Worm (Caenorhabditis elegans) whole organism, mixed stage, embryonic: Measurements from ENCODE around the gene F18E3.10.

Experiments used
- M03D4.4 ChIP-seq: sonication (generic microtip); optimal IDR thresholded peaks from 2 replicates; lab custom pipeline; 2017; ENCODE audit warnings: mild to moderate bottlenecking, missing genetic modification characterization, missing compliant biosample characterization
- bed-3 ChIP-seq: fragments of 200-800 bp; sonication (Bioruptor generic); optimal IDR thresholded peaks from 3 replicates; lab custom pipeline; 2018; ENCODE audit warnings: mild to moderate bottlenecking, missing genetic modification characterization, moderate library complexity, missing compliant biosample characterization
- blmp-1 ChIP-seq: fragments of 150-350 bp; optimal IDR thresholded peaks from 2 replicates; lab custom pipeline; 2014; ENCODE audit warnings: missing biosample characterization, missing genetic modification characterization
- ceh-39 ChIP-seq: fragments of 150-350 bp; optimal IDR thresholded peaks from 2 replicates; lab custom pipeline; 2014; ENCODE audit warnings: missing biosample characterization, missing genetic modification characterization
- ceh-43 ChIP-seq: fragments of 200-800 bp; sonication (Bioruptor generic); optimal IDR thresholded peaks from 2 replicates; lab custom pipeline; 2018; ENCODE audit warnings: mild to moderate bottlenecking, missing genetic modification characterization, moderate library complexity, missing compliant biosample characterization
- drap-1 ChIP-seq: fragments of 200-800 bp; sonication (Bioruptor generic); optimal IDR thresholded peaks from 3 replicates; lab custom pipeline; 2018; ENCODE audit warnings: mild to moderate bottlenecking, missing genetic modification characterization, missing compliant biosample characterization
- elt-1 ChIP-seq: sonication (generic microtip); optimal IDR thresholded peaks from 2 replicates; lab custom pipeline; 2017; ENCODE audit warnings: missing genetic modification characterization, mild to moderate bottlenecking, missing compliant biosample characterization, antibody characterized with exemption, moderate library complexity, borderline replicate concordance; ENCODE audit not compliant: insufficient read depth
- elt-3 ChIP-seq: fragments of 150-350 bp; optimal IDR thresholded peaks from 2 replicates; lab custom pipeline; 2014; ENCODE audit warnings: missing biosample characterization, missing genetic modification characterization
- flh-1 ChIP-seq: fragments of 200-800 bp; sonication (Bioruptor generic); optimal IDR thresholded peaks from 2 replicates; lab custom pipeline; 2018; ENCODE audit warnings: mild to moderate bottlenecking, missing genetic modification characterization, moderate library complexity, missing compliant biosample characterization
- ham-2 ChIP-seq: fragments of 200-800 bp; sonication (Bioruptor generic); optimal IDR thresholded peaks from 2 replicates; lab custom pipeline; 2018; ENCODE audit warnings: mild to moderate bottlenecking, missing genetic modification characterization, missing compliant biosample characterization
- hlh-1 ChIP-seq: fragments of 150-350 bp; optimal IDR thresholded peaks from 2 replicates; lab custom pipeline; 2014; ENCODE audit warnings: missing biosample characterization, missing genetic modification reagents, missing genetic modification characterization
- lin-13 ChIP-seq: fragments of 150-350 bp; optimal IDR thresholded peaks from 2 replicates; lab custom pipeline; 2014; ENCODE audit warnings: missing biosample characterization, missing genetic modification characterization
- lin-32 ChIP-seq: fragments of 200-800 bp; sonication (Bioruptor generic); optimal IDR thresholded peaks from 2 replicates; lab custom pipeline; 2018; ENCODE audit warnings: mild to moderate bottlenecking, missing genetic modification characterization, missing compliant biosample characterization
- lsy-2 ChIP-seq: fragments of 150-350 bp; optimal IDR thresholded peaks from 2 replicates; lab custom pipeline; 2014; ENCODE audit warnings: missing biosample characterization, missing genetic modification characterization
- mab-5 ChIP-seq: fragments of 150-350 bp; optimal IDR thresholded peaks from 2 replicates; lab custom pipeline; 2014; ENCODE audit warnings: missing biosample characterization, missing genetic modification characterization
- mep-1 ChIP-seq: fragments of 150-350 bp; optimal IDR thresholded peaks from 2 replicates; lab custom pipeline; 2017; ENCODE audit warnings: missing biosample characterization, missing genetic modification reagents, missing genetic modification characterization, inconsistent platforms
- mls-2 ChIP-seq: sonication (generic microtip); optimal IDR thresholded peaks from 2 replicates; lab custom pipeline; 2016; ENCODE audit warnings: mild to moderate bottlenecking, missing genetic modification characterization, moderate library complexity, missing compliant biosample characterization
- nhr-2 ChIP-seq: fragments of 150-350 bp; optimal IDR thresholded peaks from 2 replicates; lab custom pipeline; 2014; ENCODE audit warnings: missing biosample characterization, missing genetic modification characterization
- nhr-237 ChIP-seq: fragments of 150-350 bp; optimal IDR thresholded peaks from 2 replicates; lab custom pipeline; 2014; ENCODE audit warnings: missing biosample characterization, missing genetic modification characterization
- nhr-76 ChIP-seq: sonication (generic microtip); optimal IDR thresholded peaks from 2 replicates; lab custom pipeline; 2017; ENCODE audit warnings: missing biosample characterization, missing genetic modification characterization
- sem-2 ChIP-seq: fragments of 200-800 bp; sonication (Bioruptor generic); optimal IDR thresholded peaks from 2 replicates; lab custom pipeline; 2018; ENCODE audit warnings: mild to moderate bottlenecking, missing genetic modification characterization, missing compliant biosample characterization
- snpc-4 ChIP-seq: fragments of 150-350 bp; optimal IDR thresholded peaks from 2 replicates; lab custom pipeline; 2014; ENCODE audit warnings: missing biosample characterization, missing genetic modification characterization
- sptf-1 ChIP-seq: sonication (generic microtip); optimal IDR thresholded peaks from 2 replicates; lab custom pipeline; 2017; ENCODE audit warnings: mild to moderate bottlenecking, missing genetic modification characterization, moderate library complexity, missing compliant biosample characterization
- tbx-8 ChIP-seq: fragments of 200-800 bp; sonication (Bioruptor generic); optimal IDR thresholded peaks from 2 replicates; lab custom pipeline; 2018; ENCODE audit warnings: mild to moderate bottlenecking, missing genetic modification characterization, moderate library complexity, missing compliant biosample characterization
- unc-39 ChIP-seq: fragments of 150-350 bp; optimal IDR thresholded peaks from 2 replicates; lab custom pipeline; 2014; ENCODE audit warnings: missing biosample characterization, missing genetic modification characterization
- unc-62 ChIP-seq: fragments of 150-350 bp; optimal IDR thresholded peaks from 2 replicates; lab custom pipeline; 2014; ENCODE audit warnings: missing biosample characterization, missing genetic modification reagents, missing genetic modification characterization
- zip-8 ChIP-seq: fragments of 150-350 bp; optimal IDR thresholded peaks from 2 replicates; lab custom pipeline; 2014; ENCODE audit warnings: missing biosample characterization, missing genetic modification characterization
- ztf-11 ChIP-seq: fragments of 150-350 bp; optimal IDR thresholded peaks from 2 replicates; lab custom pipeline; 2014; ENCODE audit warnings: missing biosample characterization, missing genetic modification characterization

Gene F18E3.10

DNA sequence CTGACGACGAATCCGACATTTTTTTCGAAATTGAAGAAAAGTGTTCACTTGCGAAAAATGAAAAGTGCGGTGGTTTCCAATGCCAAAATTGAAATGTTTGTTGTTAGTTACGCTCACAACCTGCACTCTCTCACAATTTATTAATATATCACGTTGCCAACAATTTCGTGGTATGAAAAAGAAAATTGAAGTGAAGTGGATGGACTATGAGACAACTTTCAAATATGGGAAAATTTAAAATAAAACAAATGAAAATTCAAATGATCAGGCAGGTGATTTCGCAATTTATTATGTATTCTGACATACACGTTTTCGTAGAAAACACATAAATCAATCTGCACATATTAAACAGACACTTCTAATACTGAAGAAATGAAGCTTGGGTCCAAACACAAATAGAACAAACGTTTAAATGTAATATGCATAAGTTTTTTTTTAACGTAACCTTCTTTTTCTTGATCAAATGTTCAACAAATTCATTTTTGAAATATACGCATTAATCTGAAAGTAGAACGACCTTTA, 38.1 kb downstream of the F18E3.10 start, which contains the start of gene srp-6:
srp-6 (minus strand) TSS at position 51 of the 522 bp plus-strand sequence.
- no peak for TF ChIP-seq nhr-2 (tag; lab: Kevin White, UChicago)
- no peak for TF ChIP-seq lin-32 (GFP tag; lab: Kevin White, UChicago)
- no peak for TF ChIP-seq lsy-2 (tag; lab: Kevin White, UChicago)
- no peak for TF ChIP-seq ceh-39 (tag; lab: Kevin White, UChicago)
- TF ChIP-seq zip-8 (tag; lab: Kevin White, UChicago) = no peak
- no peak for TF ChIP-seq tbx-8 (GFP tag; lab: Kevin White, UChicago)
- no peak for TF ChIP-seq ceh-43 (GFP tag; lab: Kevin White, UChicago)
- no peak for TF ChIP-seq nhr-76
- TF ChIP-seq unc-62 (GFP tag; lab: Kevin White, UChicago) = no peak
- TF ChIP-seq snpc-4 (tag; lab: Kevin White, UChicago) = no peak
- TF ChIP-seq nhr-237 (tag; lab: Kevin White, UChicago) = no peak
- TF ChIP-seq hlh-1 (tag; lab: Kevin White, UChicago) = no peak
- no peak for TF ChIP-seq ztf-11 (tag; lab: Kevin White, UChicago)
- no peak for TF ChIP-seq M03D4.4

DNA sequence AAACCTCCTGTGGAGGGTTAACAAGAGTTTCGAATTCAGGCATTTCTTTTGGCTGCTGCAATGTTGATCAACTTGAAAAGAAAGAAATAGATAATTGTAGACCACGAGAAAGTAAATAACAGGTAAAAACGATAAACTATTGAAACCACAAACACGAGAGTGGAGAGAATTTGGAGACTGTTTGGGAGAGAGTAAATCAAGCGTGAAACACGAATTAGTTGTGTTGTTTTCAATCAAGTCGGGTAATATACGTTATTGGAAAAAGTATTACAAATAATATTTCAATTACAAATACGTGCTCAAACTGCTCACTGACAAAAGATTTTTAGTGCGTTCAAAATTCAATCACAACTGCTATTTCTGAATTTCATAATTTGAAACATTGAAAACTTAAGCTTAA, 43.2 kb downstream of the F18E3.10 start, which contains the start of gene C03G6.17:
C03G6.17 (minus strand) TSS at position 101 of the 400 bp plus-strand sequence.
- no peak for TF ChIP-seq nhr-2 (tag; lab: Kevin White, UChicago)
- TF ChIP-seq mls-2 (tag; lab: Kevin White, UChicago) = no peak
- no peak for TF ChIP-seq hlh-1 (tag; lab: Kevin White, UChicago)
- TF ChIP-seq bed-3 (GFP tag; lab: Kevin White, UChicago) = no peak
- TF ChIP-seq sem-2 (GFP tag; lab: Kevin White, UChicago) = no peak
- no peak for TF ChIP-seq elt-3 (tag; lab: Kevin White, UChicago)
- TF ChIP-seq snpc-4 (tag; lab: Kevin White, UChicago) = no peak
- no peak for TF ChIP-seq mep-1
- TF ChIP-seq nhr-237 (tag; lab: Kevin White, UChicago) = no peak
- TF ChIP-seq unc-39 (tag; lab: Kevin White, UChicago) = no peak
- TF ChIP-seq nhr-76 = no peak
- no peak for TF ChIP-seq ztf-11 (tag; lab: Kevin White, UChicago)
- no peak for TF ChIP-seq elt-1 (tag; lab: Kevin White, UChicago)
- no peak for TF ChIP-seq ceh-43 (GFP tag; lab: Kevin White, UChicago)
- no peak for TF ChIP-seq sptf-1 (tag; lab: Kevin White, UChicago)
- TF ChIP-seq blmp-1 (tag; lab: Kevin White, UChicago) = no peak
- no peak for TF ChIP-seq mab-5 (tag; lab: Kevin White, UChicago)

DNA sequence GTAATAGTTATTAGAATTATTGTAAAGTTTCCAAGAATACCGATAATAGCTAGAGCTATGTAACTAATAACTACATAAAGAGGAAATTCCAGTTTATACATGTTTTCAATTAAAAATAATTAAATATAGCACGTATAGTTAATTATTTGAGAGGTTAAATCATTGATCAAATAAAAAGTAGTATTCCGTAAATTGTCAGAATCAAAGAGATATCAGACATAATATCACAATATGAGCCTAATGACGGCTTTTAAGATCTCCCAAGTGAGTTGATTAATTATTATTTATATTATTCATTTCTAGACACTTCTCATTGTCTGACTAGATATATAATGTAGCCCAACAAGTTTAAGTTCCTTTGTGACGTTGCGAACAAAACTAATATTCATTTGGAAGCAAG, 44.9 kb downstream of the F18E3.10 start, which contains the start of gene srsx-24:
srsx-24 (minus strand) TSS at position 101 of the 400 bp plus-strand sequence.
- TF ChIP-seq sptf-1 (tag; lab: Kevin White, UChicago) = no peak
- no peak for TF ChIP-seq mls-2 (tag; lab: Kevin White, UChicago)
- TF ChIP-seq nhr-76 = no peak
- no peak for TF ChIP-seq nhr-2 (tag; lab: Kevin White, UChicago)
- no peak for TF ChIP-seq bed-3 (GFP tag; lab: Kevin White, UChicago)
- TF ChIP-seq elt-3 (tag; lab: Kevin White, UChicago) = no peak
- no peak for TF ChIP-seq lsy-2 (tag; lab: Kevin White, UChicago)
- no peak for TF ChIP-seq hlh-1 (tag; lab: Kevin White, UChicago)
- no peak for TF ChIP-seq blmp-1 (tag; lab: Kevin White, UChicago)
- no peak for TF ChIP-seq ceh-39 (tag; lab: Kevin White, UChicago)
- TF ChIP-seq M03D4.4 = no peak
- TF ChIP-seq mep-1 = no peak
- TF ChIP-seq lin-32 (GFP tag; lab: Kevin White, UChicago) = no peak
- no peak for TF ChIP-seq sem-2 (GFP tag; lab: Kevin White, UChicago)
- TF ChIP-seq ham-2 (GFP tag; lab: Kevin White, UChicago) = no peak
- no peak for TF ChIP-seq ztf-11 (tag; lab: Kevin White, UChicago)
- TF ChIP-seq drap-1 (GFP tag; lab: Kevin White, UChicago) = no peak
- no peak for TF ChIP-seq flh-1

DNA sequence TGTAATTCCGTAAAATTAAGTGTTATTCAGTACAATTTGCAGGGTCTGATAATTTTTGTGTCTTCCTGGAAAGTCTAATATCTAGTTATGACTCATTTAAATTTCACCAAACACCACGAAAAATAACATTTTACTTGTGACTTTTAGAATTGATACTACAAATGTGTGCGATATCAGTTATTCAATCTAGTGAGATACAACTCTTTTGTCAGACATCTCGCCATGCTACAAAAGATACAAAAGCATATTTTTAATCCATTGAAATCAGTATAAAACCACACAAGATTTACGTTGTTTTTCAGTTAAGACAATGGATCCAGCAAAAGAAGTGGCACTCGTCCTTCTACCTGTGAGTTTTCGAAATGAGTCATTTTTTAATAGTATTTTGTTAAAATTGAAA, 50.1 kb downstream of the F18E3.10 start, which contains the start of gene srx-56:
srx-56 (plus strand) TSS at position 301 of the 400 bp plus-strand sequence.
- TF ChIP-seq elt-3 (tag; lab: Kevin White, UChicago) (no peak), ceh-39 (tag; lab: Kevin White, UChicago) (no peak), nhr-237 (tag; lab: Kevin White, UChicago) (no peak), lin-13 (tag; lab: Kevin White, UChicago) (no peak), ham-2 (GFP tag; lab: Kevin White, UChicago) (no peak), sptf-1 (tag; lab: Kevin White, UChicago) (no peak)
